Worm (Caenorhabditis elegans): ENCODE measurements around the gene trap-2.

Gene trap-2

ce11 chrX:790593-790992 lies 22.7 kb upstream of the trap-2 start:
- TF ChIP-seq skn-1 (tag; optimal IDR thresholded peaks at IDR 0.05) (no peak), sptf-1 (tag; optimal IDR thresholded peaks at IDR 0.05) (no peak), lir-3 (tag; optimal IDR thresholded peaks at IDR 0.05; ENCODE audit: poor library complexity) (no peak), C04F5.9 (tag; optimal IDR thresholded peaks at IDR 0.05) (no peak), grh-1 (GFP tag; IDR thresholded peaks at IDR 0.05) (no peak), hpl-2 (GFP tag; optimal IDR thresholded peaks at IDR 0.05) (no peak)

ce11 chrX:789848-790247 lies 22.0 kb upstream of the trap-2 start:
- TF ChIP-seq unc-30 (tag; optimal IDR thresholded peaks at IDR 0.05) = no peak
- TF ChIP-seq tbx-2 (tag; optimal IDR thresholded peaks at IDR 0.05) = no peak
- TF ChIP-seq isw-1 (GFP tag; IDR thresholded peaks at IDR 0.05) = no peak
- TF ChIP-seq ama-1 (optimal IDR thresholded peaks at IDR 0.05) = no peak
- no peak for TF ChIP-seq nhr-28 (tag; optimal IDR thresholded peaks at IDR 0.05)
- no peak for TF ChIP-seq zip-4 (GFP tag; optimal IDR thresholded peaks at IDR 0.05)
- no peak for TF ChIP-seq lin-14 (GFP tag; optimal IDR thresholded peaks at IDR 0.05)
- no peak for TF ChIP-seq xbp-1 (tag; optimal IDR thresholded peaks at IDR 0.05)
- no peak for TF ChIP-seq ceh-63 (GFP tag; optimal IDR thresholded peaks at IDR 0.05)
- TF ChIP-seq fkh-4 (tag; optimal IDR thresholded peaks at IDR 0.05; ENCODE audit: borderline replicate concordance) = no peak
- TF ChIP-seq lin-35 (GFP tag; optimal IDR thresholded peaks at IDR 0.05) = no peak
- TF ChIP-seq unc-86 (tag; optimal IDR thresholded peaks at IDR 0.05) = no peak
- no peak for TF ChIP-seq dpl-1 (GFP tag; optimal IDR thresholded peaks at IDR 0.05)

ce11 chrX:787992-788391 lies 20.1 kb upstream of the trap-2 start, which contains the start of gene attf-5:
Gene attf-5 (plus strand): TSS chrX:788353.
- peak; percentile 34 for TF ChIP-seq mep-1 (tag; optimal IDR thresholded peaks at IDR 0.05)
- TF ChIP-seq unc-98 (GFP tag; IDR thresholded peaks at IDR 0.05) = no peak
- TF ChIP-seq zag-1 (tag; optimal IDR thresholded peaks at IDR 0.05) = no peak
- TF ChIP-seq nhr-85 (tag) = no peak
- no peak for TF ChIP-seq fkh-10 (GFP tag; optimal IDR thresholded peaks at IDR 0.05)
- TF ChIP-seq nhr-71 (tag; optimal IDR thresholded peaks at IDR 0.05) = no peak
- no peak for TF ChIP-seq F16B12.6 (tag; optimal IDR thresholded peaks at IDR 0.05)
- no peak for TF ChIP-seq efl-3 (GFP tag; optimal IDR thresholded peaks at IDR 0.05)
- peak; percentile 29 for TF ChIP-seq nhr-20 (tag; optimal IDR thresholded peaks at IDR 0.05)
- no peak for TF ChIP-seq dpl-1 (GFP tag; optimal IDR thresholded peaks at IDR 0.05)
- peak; percentile 29 for TF ChIP-seq rnt-1 (tag; optimal IDR thresholded peaks at IDR 0.05)
- TF ChIP-seq ceh-8 (GFP tag; optimal IDR thresholded peaks at IDR 0.05) = no peak
- peak; percentile 43 for TF ChIP-seq skn-1 (tag; optimal IDR thresholded peaks at IDR 0.05)
- TF ChIP-seq egl-27 (tag; optimal IDR thresholded peaks at IDR 0.05) = no peak
- no peak for TF ChIP-seq fos-1 (tag; optimal IDR thresholded peaks at IDR 0.05)
- no peak for TF ChIP-seq nhr-12 (tag; optimal IDR thresholded peaks at IDR 0.05)
- peak in 1 of 3 experiments; percentile 25 for TF ChIP-seq ceh-82 (tag; optimal IDR thresholded peaks at IDR 0.05)
- no peak for TF ChIP-seq nhr-84 (tag; optimal IDR thresholded peaks at IDR 0.05)
- no peak for TF ChIP-seq aly-2 (tag; optimal IDR thresholded peaks at IDR 0.05)
- TF ChIP-seq pqm-1 (tag; optimal IDR thresholded peaks at IDR 0.05) = no peak
- no peak for TF ChIP-seq aha-1 (tag; optimal IDR thresholded peaks at IDR 0.05)
- no peak for TF ChIP-seq irx-1 (tag; optimal IDR thresholded peaks at IDR 0.05)
- no peak for TF ChIP-seq tbx-2 (tag; optimal IDR thresholded peaks at IDR 0.05)
- TF ChIP-seq sox-4 (tag; optimal IDR thresholded peaks at IDR 0.05) = no peak
- no peak for TF ChIP-seq Y116A8C.19 (tag; optimal IDR thresholded peaks at IDR 0.05; ENCODE audit: borderline replicate concordance)
- no peak for TF ChIP-seq nhr-76 (tag; optimal IDR thresholded peaks at IDR 0.05)
- TF ChIP-seq unc-130 (tag; optimal IDR thresholded peaks at IDR 0.05) = no peak
- no peak for TF ChIP-seq hpl-2 (GFP tag; optimal IDR thresholded peaks at IDR 0.05)
- TF ChIP-seq hlh-17 (GFP tag; optimal IDR thresholded peaks at IDR 0.05; ENCODE audit: borderline replicate concordance) = no peak
- TF ChIP-seq C34B4.2 (tag; optimal IDR thresholded peaks at IDR 0.05) = no peak
- no peak for TF ChIP-seq nhr-77 (tag; optimal IDR thresholded peaks at IDR 0.05)
- peak in 1 of 2 experiments; percentile 33 for TF ChIP-seq lin-35 (GFP tag; optimal IDR thresholded peaks at IDR 0.05)
- no peak for TF ChIP-seq unc-30 (tag; optimal IDR thresholded peaks at IDR 0.05)
- TF ChIP-seq nhr-28 (tag; optimal IDR thresholded peaks at IDR 0.05) = no peak
- TF ChIP-seq lin-13 (GFP tag; optimal IDR thresholded peaks at IDR 0.05) = no peak
- TF ChIP-seq grh-1 (GFP tag; IDR thresholded peaks at IDR 0.05) = no peak
- TF ChIP-seq efl-1 (optimal IDR thresholded peaks at IDR 0.05) = peak; percentile 33 to 52
- no peak for TF ChIP-seq efl-1 (GFP tag; optimal IDR thresholded peaks at IDR 0.05 in 1 of 2)
- no peak for TF ChIP-seq pax-3 (tag; optimal IDR thresholded peaks at IDR 0.05)
- peak; percentile 28 for TF ChIP-seq snu-23 (GFP tag; optimal IDR thresholded peaks at IDR 0.05)
